Worm (Caenorhabditis elegans): ENCODE results near the gene snf-3.

snf-3 gene

DNA sequence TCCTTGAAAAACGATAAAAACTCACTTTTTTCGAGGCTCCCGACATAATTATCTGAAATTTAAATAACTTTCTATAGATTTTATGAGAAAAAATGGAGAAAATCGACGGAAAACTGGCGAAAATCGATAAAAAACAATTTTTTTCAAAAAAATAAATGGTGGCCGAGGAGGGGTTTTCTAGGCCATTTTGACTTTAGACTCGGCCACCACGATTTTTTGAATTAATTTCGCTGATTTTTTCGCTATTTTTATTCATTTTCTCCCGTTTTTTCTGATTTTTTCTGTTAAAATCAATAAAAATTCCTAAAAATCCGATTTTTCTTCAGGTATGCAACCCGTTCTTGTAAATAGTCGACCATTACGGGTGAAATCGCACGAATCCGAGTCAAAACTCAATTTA is 31.4 kb downstream of the snf-3 start, which contains the start of the genes sut-1 and eri-3:
Gene sut-1, minus strand, starts transcription at position 58 of the 400 bp plus-strand sequence.
Gene eri-3, plus strand, starts transcription at position 327 of the 400 bp plus-strand sequence.
- TF ChIP-seq skn-1 (tag; optimal IDR thresholded peaks at IDR 0.05) = no peak
- TF ChIP-seq gmeb-1 (tag; optimal IDR thresholded peaks at IDR 0.05) = no peak
- TF ChIP-seq lin-39 (tag; optimal IDR thresholded peaks at IDR 0.05) = no peak
- TF ChIP-seq nhr-21 (tag; optimal IDR thresholded peaks at IDR 0.05) = no peak
- no peak for TF ChIP-seq unc-62 (GFP tag; optimal IDR thresholded peaks at IDR 0.05)
- no peak for TF ChIP-seq snpc-4 (tag; optimal IDR thresholded peaks at IDR 0.05)
- TF ChIP-seq mab-5 (tag; optimal IDR thresholded peaks at IDR 0.05) = no peak
- TF ChIP-seq unc-55 (GFP tag; optimal IDR thresholded peaks at IDR 0.05) = no peak

DNA sequence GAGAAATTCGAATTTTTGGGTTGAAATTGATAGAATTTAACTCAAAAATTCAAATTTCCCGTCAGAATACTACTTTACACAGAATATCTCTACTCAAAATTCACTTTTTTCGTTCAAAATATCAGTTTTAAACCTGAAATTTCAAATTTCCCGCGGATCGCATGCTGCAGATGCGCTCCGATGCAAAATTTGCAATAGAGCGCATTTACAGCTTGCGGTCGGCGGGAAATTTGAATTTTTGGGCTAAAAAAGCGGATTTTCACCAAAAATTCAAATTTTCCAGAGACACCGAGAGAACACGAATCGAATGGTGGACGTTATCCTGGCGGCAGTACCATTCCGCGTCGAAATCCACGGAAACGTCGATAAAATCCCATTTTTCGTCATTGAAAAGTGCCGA is 33.0 kb downstream of the snf-3 start:
- TF ChIP-seq nhr-25 (tag; optimal IDR thresholded peaks at IDR 0.05) (no peak), Y55F3AM.14 (GFP tag; optimal IDR thresholded peaks at IDR 0.05) (no peak), nhr-237 (tag; optimal IDR thresholded peaks at IDR 0.05) (no peak)

ce11 chrII:1126472-1126871 is 34.7 kb downstream of the snf-3 start:
- no peak for TF ChIP-seq lin-39 (tag; optimal IDR thresholded peaks at IDR 0.05)
- no peak for TF ChIP-seq mdl-1 (tag; optimal IDR thresholded peaks at IDR 0.05)
- TF ChIP-seq peb-1 (tag; optimal IDR thresholded peaks at IDR 0.05) = no peak
- no peak for TF ChIP-seq snpc-4 (tag; optimal IDR thresholded peaks at IDR 0.05)
- TF ChIP-seq Y55F3AM.14 (GFP tag; optimal IDR thresholded peaks at IDR 0.05) = no peak
- TF ChIP-seq unc-62 (GFP tag; optimal IDR thresholded peaks at IDR 0.05) = no peak
- TF ChIP-seq nhr-11 (tag; optimal IDR thresholded peaks at IDR 0.05) = no peak
- TF ChIP-seq fos-1 (tag; optimal IDR thresholded peaks at IDR 0.05) = no peak
- no peak for TF ChIP-seq nhr-6 (tag; optimal IDR thresholded peaks at IDR 0.05)
- TF ChIP-seq mbf-1 (tag; optimal IDR thresholded peaks at IDR 0.05) = no peak
- no peak for TF ChIP-seq nhr-237 (tag; optimal IDR thresholded peaks at IDR 0.05)
- TF ChIP-seq ztf-11 (tag; optimal IDR thresholded peaks at IDR 0.05) = no peak
- TF ChIP-seq nhr-12 (tag; optimal IDR thresholded peaks at IDR 0.05) = no peak
- no peak for TF ChIP-seq lin-11 (tag; optimal IDR thresholded peaks at IDR 0.05)
- TF ChIP-seq zag-1 (tag; optimal IDR thresholded peaks at IDR 0.05) = no peak
- no peak for TF ChIP-seq ztf-1 (GFP tag; conservative IDR thresholded peaks at IDR 0.05)

DNA sequence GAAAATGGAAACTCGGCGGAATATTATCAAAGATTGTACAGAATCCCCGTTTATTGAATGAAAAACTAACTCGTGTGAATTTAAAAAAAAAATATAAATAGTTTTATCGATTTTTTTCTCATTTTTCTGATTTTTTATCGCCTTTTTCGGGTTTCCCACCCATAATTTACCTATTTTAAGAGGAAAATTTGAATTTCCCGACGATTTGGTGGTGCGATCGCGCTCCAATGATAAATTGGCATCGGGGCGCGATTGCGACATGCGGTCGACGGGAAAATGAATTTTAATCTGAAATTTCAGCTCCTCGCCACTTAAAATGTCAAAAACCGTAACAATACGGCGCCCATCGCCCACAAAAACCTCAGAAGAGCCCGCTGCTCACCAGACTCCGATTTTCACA is 35.9 kb downstream of the snf-3 start, which contains the start of gene taf-6.1:
Gene taf-6.1, plus strand, starts transcription at position 301 of the 400 bp plus-strand sequence.
- TF ChIP-seq ztf-11 (tag; optimal IDR thresholded peaks at IDR 0.05) (no peak), elt-1 (tag; optimal IDR thresholded peaks at IDR 0.05) (no peak), nhr-237 (tag; optimal IDR thresholded peaks at IDR 0.05) (no peak), elt-3 (tag; optimal IDR thresholded peaks at IDR 0.05) (no peak), lin-11 (tag; optimal IDR thresholded peaks at IDR 0.05) (no peak), mab-5 (tag; optimal IDR thresholded peaks at IDR 0.05) (no peak), nhr-11 (tag; optimal IDR thresholded peaks at IDR 0.05) (no peak), mdl-1 (tag; optimal IDR thresholded peaks at IDR 0.05) (no peak), unc-62 (GFP tag; optimal IDR thresholded peaks at IDR 0.05) (no peak), ama-1 (optimal IDR thresholded peaks at IDR 0.05) (no peak), snpc-4 (tag; optimal IDR thresholded peaks at IDR 0.05) (no peak), ceh-16 (tag; optimal IDR thresholded peaks at IDR 0.05) (no peak), nhr-129 (tag; optimal IDR thresholded peaks at IDR 0.05) (no peak), ZK546.5 (tag; optimal IDR thresholded peaks at IDR 0.05) (no peak)

DNA sequence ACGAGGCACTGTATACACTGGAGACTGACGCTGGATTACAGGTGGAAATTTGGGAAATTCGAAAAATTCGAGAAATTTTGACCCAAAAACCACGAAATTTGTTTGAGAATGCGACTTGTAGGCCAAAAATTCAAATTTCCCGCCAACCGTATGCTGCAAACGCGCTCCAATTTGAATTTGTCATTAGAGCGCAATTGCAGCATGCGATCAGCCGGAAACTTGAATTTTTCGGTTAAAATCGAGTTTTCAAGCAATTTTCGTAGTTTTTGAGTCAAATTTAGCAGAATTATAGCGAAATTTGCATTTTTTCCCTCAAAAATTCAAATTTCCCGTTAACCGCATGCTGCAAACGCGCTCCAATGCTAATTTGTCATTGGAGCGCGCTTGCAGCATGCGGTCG is 38.4 kb downstream of the snf-3 start:
- TF ChIP-seq lsy-2 (tag; optimal IDR thresholded peaks at IDR 0.05) = no peak

ce11 chrII:1131367-1131766 is 39.6 kb downstream of the snf-3 start:
- TF ChIP-seq nhr-21 (tag; optimal IDR thresholded peaks at IDR 0.05) = no peak

ce11 chrII:1131821-1132220 is 40.0 kb downstream of the snf-3 start:
- TF ChIP-seq ztf-1 (GFP tag; conservative IDR thresholded peaks at IDR 0.05) = no peak
- no peak for TF ChIP-seq egl-27 (tag; optimal IDR thresholded peaks at IDR 0.05)
- TF ChIP-seq fos-1 (tag; optimal IDR thresholded peaks at IDR 0.05) = no peak
- TF ChIP-seq skn-1 (tag; optimal IDR thresholded peaks at IDR 0.05) = no peak
- TF ChIP-seq mdl-1 (tag; optimal IDR thresholded peaks at IDR 0.05) = no peak
- no peak for TF ChIP-seq nhr-10 (tag; optimal IDR thresholded peaks at IDR 0.05)
- no peak for TF ChIP-seq unc-55 (GFP tag; optimal IDR thresholded peaks at IDR 0.05)
- TF ChIP-seq crh-2 (tag; optimal IDR thresholded peaks at IDR 0.05) = no peak
- TF ChIP-seq lin-11 (tag; optimal IDR thresholded peaks at IDR 0.05) = no peak
- TF ChIP-seq nhr-11 (tag; optimal IDR thresholded peaks at IDR 0.05) = no peak
- TF ChIP-seq nhr-21 (tag; optimal IDR thresholded peaks at IDR 0.05) = no peak
- TF ChIP-seq snpc-4 (tag; optimal IDR thresholded peaks at IDR 0.05) = no peak
- no peak for TF ChIP-seq lsy-2 (tag; optimal IDR thresholded peaks at IDR 0.05)
- TF ChIP-seq alr-1 (tag; optimal IDR thresholded peaks at IDR 0.05) = no peak
- TF ChIP-seq peb-1 (tag; optimal IDR thresholded peaks at IDR 0.05) = no peak
- no peak for TF ChIP-seq nhr-23 (tag; optimal IDR thresholded peaks at IDR 0.05)
